Fruit fly (Drosophila melanogaster): ENCODE data around the gene Pvf3.

Pvf3 gene

dm6 chr2L:7114159-7114558 is 43.3 kb downstream of the Pvf3 start:
- TF ChIP-seq ttk (optimal IDR thresholded peaks at IDR 0.05) (no peak), Sin3A (optimal IDR thresholded peaks at IDR 0.05) (no peak), Myc (optimal IDR thresholded peaks at IDR 0.05) (no peak), h (optimal IDR thresholded peaks at IDR 0.05) (no peak), psq (optimal IDR thresholded peaks at IDR 0.05) (no peak), insv (optimal IDR thresholded peaks at IDR 0.05) (no peak)

- TF ChIP-seq insv (optimal IDR thresholded peaks at IDR 0.05) (no peak), Myc (optimal IDR thresholded peaks at IDR 0.05) (no peak), psq (optimal IDR thresholded peaks at IDR 0.05) (no peak), h (optimal IDR thresholded peaks at IDR 0.05) (no peak), ttk (optimal IDR thresholded peaks at IDR 0.05) (no peak), Sin3A (optimal IDR thresholded peaks at IDR 0.05) (no peak)
Observed at dm6 chr2L:7110318-7110717, 47.2 kb downstream of the Pvf3 start.

dm6 chr2L:7107890-7108289 is 49.6 kb downstream of the Pvf3 start:
- no peak for TF ChIP-seq Sin3A (optimal IDR thresholded peaks at IDR 0.05)
- TF ChIP-seq Myc (optimal IDR thresholded peaks at IDR 0.05) = no peak
- TF ChIP-seq h (optimal IDR thresholded peaks at IDR 0.05) = no peak
- TF ChIP-seq insv (optimal IDR thresholded peaks at IDR 0.05) = no peak
- TF ChIP-seq psq (optimal IDR thresholded peaks at IDR 0.05) = no peak
- no peak for TF ChIP-seq ttk (optimal IDR thresholded peaks at IDR 0.05)

DNA sequence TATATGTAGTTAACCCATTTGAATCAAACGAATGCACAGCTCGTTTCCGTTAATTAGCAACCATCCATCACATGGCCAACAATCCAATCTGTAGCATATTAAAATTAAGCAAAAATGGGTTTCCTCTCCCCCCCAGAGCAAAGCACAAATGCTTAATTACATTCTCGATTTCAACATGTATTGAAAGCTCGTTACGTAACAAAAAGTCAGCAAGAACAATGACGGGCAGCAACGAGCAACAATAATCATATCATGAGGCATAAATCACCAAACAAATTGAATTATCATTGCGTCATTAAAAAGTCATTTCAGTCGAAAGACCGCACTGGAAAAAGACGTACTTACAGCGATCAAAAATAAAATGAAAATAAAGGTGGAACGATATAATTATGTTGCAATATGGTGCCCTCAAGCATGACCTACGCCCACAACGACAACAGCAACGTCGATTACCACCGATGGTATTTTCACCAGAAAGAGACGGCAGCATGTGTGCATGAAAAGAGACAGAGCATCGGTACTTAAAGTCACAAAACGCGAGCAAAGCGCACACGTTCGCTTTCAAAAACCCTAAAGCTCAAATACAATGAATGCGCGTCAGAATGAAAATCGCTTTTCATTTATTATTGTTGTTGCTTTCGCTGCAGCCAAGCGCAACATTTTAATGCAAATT is 51.1 kb downstream of the Pvf3 start:
- TF ChIP-seq Sin3A (optimal IDR thresholded peaks at IDR 0.05) (no peak), Myc (optimal IDR thresholded peaks at IDR 0.05) (no peak), insv (optimal IDR thresholded peaks at IDR 0.05) (no peak), ttk (optimal IDR thresholded peaks at IDR 0.05) (no peak), h (optimal IDR thresholded peaks at IDR 0.05) (no peak), psq (optimal IDR thresholded peaks at IDR 0.05) (no peak)

DNA sequence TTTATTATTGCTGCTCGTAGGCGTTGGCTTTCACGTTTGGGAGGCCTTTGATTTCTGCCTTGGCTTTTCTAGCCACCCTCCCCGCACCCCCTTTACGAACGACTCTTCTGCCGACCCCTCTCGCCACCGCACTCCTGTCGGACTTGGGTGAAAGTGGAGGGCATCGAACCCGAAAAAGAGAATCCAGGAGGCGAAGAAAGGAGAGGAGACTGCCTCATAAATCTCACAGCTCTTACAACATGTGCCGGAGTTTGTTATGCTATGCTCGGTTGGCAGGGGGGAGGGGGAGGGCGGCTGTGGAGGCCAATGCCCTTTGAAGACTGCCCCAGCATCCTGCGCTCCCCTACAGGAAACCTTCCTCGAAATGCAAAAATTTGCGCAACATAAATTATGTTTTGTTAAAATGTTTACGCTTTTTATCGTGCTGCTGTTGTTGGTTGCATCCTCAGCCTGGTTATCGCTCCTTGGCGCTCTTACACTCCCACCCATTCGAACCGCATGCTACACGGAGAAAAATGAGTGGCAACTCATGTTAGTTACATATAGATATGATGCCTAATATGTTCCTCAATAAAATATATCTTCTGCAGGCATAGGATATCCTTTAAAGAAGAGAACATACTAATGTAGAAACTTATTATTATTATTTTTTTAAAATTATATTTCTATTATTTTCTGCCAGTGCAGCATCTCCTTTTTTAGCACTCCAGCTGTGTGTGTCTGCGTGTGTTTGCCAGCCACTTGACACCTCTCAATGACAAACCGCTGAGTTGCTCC is 53.1 kb downstream of the Pvf3 start:
- TF ChIP-seq Myc (optimal IDR thresholded peaks at IDR 0.05) = no peak
- TF ChIP-seq psq (optimal IDR thresholded peaks at IDR 0.05) = no peak
- TF ChIP-seq Sin3A (optimal IDR thresholded peaks at IDR 0.05) = no peak
- no peak for TF ChIP-seq h (optimal IDR thresholded peaks at IDR 0.05)
- TF ChIP-seq insv (optimal IDR thresholded peaks at IDR 0.05) = no peak
- TF ChIP-seq ttk (optimal IDR thresholded peaks at IDR 0.05) = no peak

DNA sequence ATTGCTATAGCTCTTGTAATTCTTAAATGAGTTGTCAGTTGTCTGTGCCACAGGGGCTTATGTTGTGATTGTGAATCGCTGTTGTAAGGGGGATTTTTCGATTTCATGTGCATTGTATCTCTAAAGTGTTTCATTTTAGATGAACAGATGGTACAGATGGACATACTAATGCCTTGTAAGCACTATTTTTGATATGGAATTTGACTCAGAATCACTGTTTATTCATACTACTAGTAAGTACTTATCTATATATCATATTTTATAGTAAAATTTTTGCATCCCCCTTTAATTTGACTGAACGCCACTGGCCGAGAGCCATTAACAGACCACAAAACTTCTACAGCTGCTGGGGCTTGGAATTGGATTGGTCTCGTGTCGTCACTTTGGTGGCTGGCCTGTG is 56.7 kb downstream of the Pvf3 start:
- TF ChIP-seq Sin3A (optimal IDR thresholded peaks at IDR 0.05) (no peak), insv (optimal IDR thresholded peaks at IDR 0.05) (no peak), Myc (optimal IDR thresholded peaks at IDR 0.05) (no peak), ttk (optimal IDR thresholded peaks at IDR 0.05) (no peak), psq (optimal IDR thresholded peaks at IDR 0.05) (no peak), h (optimal IDR thresholded peaks at IDR 0.05) (no peak)

DNA sequence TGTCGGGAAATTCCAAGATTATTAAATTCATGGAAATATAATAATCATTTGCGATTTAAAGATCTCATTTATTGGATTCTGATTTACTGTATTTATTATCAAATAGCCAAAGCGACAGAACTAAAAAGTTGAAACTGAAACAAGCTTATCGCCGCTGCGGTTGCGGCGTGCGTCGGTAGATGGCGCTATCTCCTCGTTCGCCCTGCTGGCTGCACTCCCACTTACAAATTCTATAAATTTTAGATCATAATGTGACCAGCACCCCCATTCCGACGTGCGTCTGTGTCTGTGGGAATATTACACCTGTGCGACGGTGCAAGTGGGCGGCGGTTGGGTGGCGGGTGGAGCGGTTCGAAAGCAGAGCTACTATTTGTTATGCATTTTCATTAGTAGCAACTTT is 60.1 kb downstream of the Pvf3 start:
- no peak for TF ChIP-seq Sin3A (optimal IDR thresholded peaks at IDR 0.05)
- no peak for TF ChIP-seq psq (optimal IDR thresholded peaks at IDR 0.05)
- no peak for TF ChIP-seq h (optimal IDR thresholded peaks at IDR 0.05)
- no peak for TF ChIP-seq ttk (optimal IDR thresholded peaks at IDR 0.05)
- no peak for TF ChIP-seq insv (optimal IDR thresholded peaks at IDR 0.05)
- TF ChIP-seq Myc (optimal IDR thresholded peaks at IDR 0.05) = no peak

dm6 chr2L:7094303-7094702 is 63.2 kb downstream of the Pvf3 start:
- TF ChIP-seq insv (optimal IDR thresholded peaks at IDR 0.05) (no peak), h (optimal IDR thresholded peaks at IDR 0.05) (no peak), psq (optimal IDR thresholded peaks at IDR 0.05) (no peak), Myc (optimal IDR thresholded peaks at IDR 0.05) (no peak), ttk (optimal IDR thresholded peaks at IDR 0.05) (no peak), Sin3A (optimal IDR thresholded peaks at IDR 0.05) (no peak)

DNA sequence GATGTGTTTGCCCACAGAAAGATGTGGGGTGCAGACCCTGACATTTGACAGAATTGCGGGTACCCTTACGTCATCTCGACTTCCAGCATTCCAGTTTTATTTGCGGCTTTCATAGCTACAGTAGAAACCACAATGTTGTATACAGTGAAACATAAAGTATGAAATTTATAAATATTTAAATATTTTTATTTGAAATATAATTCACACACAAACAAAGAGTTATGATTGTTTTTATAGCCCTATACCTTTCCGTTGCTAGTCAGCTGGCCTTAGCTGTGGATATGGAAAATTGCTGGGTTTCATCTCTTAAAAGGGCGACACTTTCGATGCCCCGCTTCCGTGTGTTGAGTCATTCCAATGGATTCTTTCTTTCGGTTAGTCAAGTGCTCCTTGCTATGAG is 66.6 kb downstream of the Pvf3 start:
- TF ChIP-seq insv (optimal IDR thresholded peaks at IDR 0.05) = no peak
- no peak for TF ChIP-seq psq (optimal IDR thresholded peaks at IDR 0.05)
- TF ChIP-seq ttk (optimal IDR thresholded peaks at IDR 0.05) = no peak
- no peak for TF ChIP-seq Myc (optimal IDR thresholded peaks at IDR 0.05)
- TF ChIP-seq h (optimal IDR thresholded peaks at IDR 0.05) = no peak
- no peak for TF ChIP-seq Sin3A (optimal IDR thresholded peaks at IDR 0.05)

DNA sequence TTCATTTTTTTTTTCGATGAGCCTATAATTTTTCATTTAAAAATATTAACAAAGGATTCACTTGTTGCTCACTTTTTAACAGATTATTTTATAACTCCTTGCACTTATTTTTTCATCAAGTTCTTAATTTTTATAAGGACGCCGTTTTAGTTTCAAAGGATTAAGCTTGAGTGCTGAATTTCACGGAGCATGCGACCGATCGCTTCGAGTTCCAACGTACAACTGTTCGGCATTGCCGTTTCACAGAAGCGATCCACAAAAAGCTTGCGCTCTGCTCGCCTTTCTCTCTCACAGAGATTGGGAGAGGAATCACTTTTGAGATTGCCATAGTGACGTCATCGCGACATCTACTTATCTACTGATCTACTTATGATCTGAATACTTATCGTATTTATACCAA is 73.1 kb downstream of the Pvf3 start, which contains the start of gene Pvf2:
Gene Pvf2, minus strand, starts transcription at position 226 of the 400 bp plus-strand sequence.
- no peak for TF ChIP-seq insv (optimal IDR thresholded peaks at IDR 0.05)
- TF ChIP-seq psq (optimal IDR thresholded peaks at IDR 0.05) = no peak
- TF ChIP-seq Sin3A (optimal IDR thresholded peaks at IDR 0.05) = no peak
- TF ChIP-seq h (optimal IDR thresholded peaks at IDR 0.05) = no peak
- no peak for TF ChIP-seq Myc (optimal IDR thresholded peaks at IDR 0.05)
- no peak for TF ChIP-seq ttk (optimal IDR thresholded peaks at IDR 0.05)

DNA sequence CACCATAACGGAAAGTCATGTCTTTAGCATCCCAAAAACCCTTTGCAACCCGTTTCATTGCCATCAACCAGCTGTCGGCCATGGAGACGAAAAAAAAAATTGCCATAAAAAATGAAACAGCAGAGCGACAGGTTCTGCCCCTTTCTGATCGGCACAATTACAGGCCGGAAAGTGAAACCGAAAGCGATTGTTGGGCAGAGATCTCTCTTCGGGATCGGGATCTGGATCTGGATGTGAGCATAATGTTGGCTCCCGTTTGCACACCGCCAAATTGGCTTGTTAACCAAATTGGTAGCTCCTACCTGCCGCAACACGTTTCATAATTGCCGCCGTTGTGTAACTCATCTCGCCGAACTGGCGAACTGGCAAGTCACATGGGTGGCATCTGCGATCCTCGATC is 75.3 kb downstream of the Pvf3 start:
- TF ChIP-seq psq (optimal IDR thresholded peaks at IDR 0.05) = no peak
- TF ChIP-seq Sin3A (optimal IDR thresholded peaks at IDR 0.05) = no peak
- TF ChIP-seq ttk (optimal IDR thresholded peaks at IDR 0.05) = no peak
- TF ChIP-seq Myc (optimal IDR thresholded peaks at IDR 0.05) = no peak
- no peak for TF ChIP-seq insv (optimal IDR thresholded peaks at IDR 0.05)
- no peak for TF ChIP-seq h (optimal IDR thresholded peaks at IDR 0.05)

DNA sequence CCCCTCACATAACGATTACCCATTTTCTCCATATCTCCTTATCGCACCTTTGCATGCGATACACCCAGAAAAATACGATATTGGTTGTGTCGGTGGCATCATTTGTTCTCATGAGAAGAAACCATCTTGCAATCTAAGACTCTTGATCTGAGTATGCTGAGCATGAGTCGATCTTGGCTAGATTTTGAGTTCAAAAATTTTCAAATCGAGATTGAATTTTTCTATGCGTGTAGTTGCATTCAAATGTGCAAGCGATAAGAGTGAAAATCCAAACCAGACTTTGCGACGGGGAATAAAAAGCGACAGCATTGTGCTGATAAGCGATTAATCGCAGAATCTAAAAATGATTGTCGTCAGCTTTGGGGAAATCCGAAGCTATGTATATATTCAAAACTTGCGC is 76.2 kb downstream of the Pvf3 start:
- TF ChIP-seq ttk (optimal IDR thresholded peaks at IDR 0.05) (no peak), insv (optimal IDR thresholded peaks at IDR 0.05) (no peak), h (optimal IDR thresholded peaks at IDR 0.05) (no peak), Myc (optimal IDR thresholded peaks at IDR 0.05) (no peak), psq (optimal IDR thresholded peaks at IDR 0.05) (no peak), Sin3A (optimal IDR thresholded peaks at IDR 0.05) (no peak)
